Worm (Caenorhabditis elegans) whole organism, L2 larva: ENCODE data around the gene C17B7.5.
A peak's percentile ranks its signal among the peaks of the same experiment; 100 is the strongest.
"Not testable (repeated sequence)": the region's sequence is repeated elsewhere in the genome, so short reads cannot be mapped to it uniquely, and the experiment has no call there.

Source experiments
- C34F6.9 ChIP-seq: fragments of 150-350 bp; optimal IDR thresholded peaks from 2 replicates; lab custom pipeline; 2014; ENCODE audit warnings: missing biosample characterization, missing genetic modification characterization
- R02D3.7 ChIP-seq: fragments of 150-350 bp; optimal IDR thresholded peaks from 2 replicates; lab custom pipeline; 2014; ENCODE audit warnings: missing biosample characterization, missing genetic modification characterization
- ZK546.5 ChIP-seq: sonication (generic microtip); optimal IDR thresholded peaks from 2 replicates; lab custom pipeline; 2017; ENCODE audit warnings: missing biosample characterization, missing genetic modification characterization
- aly-2 ChIP-seq: fragments of 150-350 bp; optimal IDR thresholded peaks from 2 replicates; lab custom pipeline; 2014; ENCODE audit warnings: missing biosample characterization, missing genetic modification characterization
- ama-1 ChIP-seq: fragments of 150-350 bp; optimal IDR thresholded peaks from 2 replicates; lab custom pipeline; 2018; ENCODE audit warnings: inconsistent platforms
- blmp-1 ChIP-seq: sonication (generic microtip); optimal IDR thresholded peaks from 2 replicates; lab custom pipeline; 2017; ENCODE audit warnings: missing genetic modification characterization, mild to moderate bottlenecking, missing compliant biosample characterization, antibody characterized with exemption, moderate library complexity; ENCODE audit not compliant: insufficient read depth
- ceh-16 ChIP-seq: fragments of 150-350 bp; optimal IDR thresholded peaks from 2 replicates; lab custom pipeline; 2014; ENCODE audit warnings: missing biosample characterization, missing genetic modification characterization
- ceh-82 ChIP-seq: fragments of 150-350 bp; optimal IDR thresholded peaks from 2 replicates; lab custom pipeline; 2014; ENCODE audit warnings: missing biosample characterization, missing genetic modification characterization
- crh-2 ChIP-seq: sonication (generic microtip); optimal IDR thresholded peaks from 2 replicates; lab custom pipeline; 2017; ENCODE audit warnings: missing biosample characterization, missing genetic modification characterization
- egl-27 ChIP-seq: sonication (generic microtip); optimal IDR thresholded peaks from 3 replicates; lab custom pipeline; 2017; ENCODE audit warnings: missing biosample characterization, missing genetic modification reagents, missing genetic modification characterization
- elt-1 ChIP-seq: fragments of 150-350 bp; optimal IDR thresholded peaks from 2 replicates; lab custom pipeline; 2014; ENCODE audit warnings: missing biosample characterization, missing genetic modification characterization
- fos-1 ChIP-seq: fragments of 150-350 bp; optimal IDR thresholded peaks from 2 replicates; lab custom pipeline; 2014; ENCODE audit warnings: missing biosample characterization, missing genetic modification characterization
- gmeb-1 ChIP-seq: fragments of 150-350 bp; optimal IDR thresholded peaks from 2 replicates; lab custom pipeline; 2014; ENCODE audit warnings: missing biosample characterization, missing genetic modification characterization
- lin-11 ChIP-seq: fragments of 150-350 bp; sonication (generic microtip); optimal IDR thresholded peaks from 2 replicates; lab custom pipeline; 2014; ENCODE audit warnings: missing biosample characterization, missing genetic modification characterization, inconsistent platforms, mixed read lengths
- lin-39 ChIP-seq: fragments of 150-350 bp; optimal IDR thresholded peaks from 2 replicates; lab custom pipeline; 2014; ENCODE audit warnings: missing biosample characterization, missing genetic modification reagents, missing genetic modification characterization
- lsy-2 ChIP-seq, 2 experiments: fragments of 150-350 bp in 1 of 2; sonication (generic microtip) in 1 of 2; optimal IDR thresholded peaks; 2 replicates each; lab custom pipeline; 2014 to 2017; ENCODE audit warnings: missing biosample characterization in 2 of 2, missing genetic modification characterization in 2 of 2
- mdl-1 ChIP-seq, 2 experiments: fragments of 150-350 bp in 1 of 2; sonication (generic microtip) in 1 of 2; optimal IDR thresholded peaks; 2 replicates each; lab custom pipeline; 2017; ENCODE audit warnings: missing biosample characterization in 2 of 2, missing genetic modification characterization in 2 of 2
- nhr-11 ChIP-seq: fragments of 150-350 bp; optimal IDR thresholded peaks from 2 replicates; lab custom pipeline; 2014; ENCODE audit warnings: missing biosample characterization, missing genetic modification characterization
- nhr-12 ChIP-seq: fragments of 150-350 bp; optimal IDR thresholded peaks from 2 replicates; lab custom pipeline; 2014; ENCODE audit warnings: missing biosample characterization, missing genetic modification characterization
- nhr-21 ChIP-seq: fragments of 150-350 bp; optimal IDR thresholded peaks from 2 replicates; lab custom pipeline; 2014; ENCODE audit warnings: missing biosample characterization, missing genetic modification characterization
- nhr-23 ChIP-seq: fragments of 150-350 bp; optimal IDR thresholded peaks from 2 replicates; lab custom pipeline; 2014; ENCODE audit warnings: missing biosample characterization, missing genetic modification reagents, missing genetic modification characterization
- nhr-25 ChIP-seq: fragments of 150-350 bp; sonication (generic microtip); optimal IDR thresholded peaks from 3 replicates; lab custom pipeline; 2014; ENCODE audit warnings: missing biosample characterization, missing genetic modification characterization
- sem-4 ChIP-seq: fragments of 150-350 bp; optimal IDR thresholded peaks from 2 replicates; lab custom pipeline; 2014; ENCODE audit warnings: missing biosample characterization, missing genetic modification reagents, missing genetic modification characterization
- sma-9 ChIP-seq, 2 experiments: fragments of 150-350 bp in 1 of 2; sonication (generic microtip) in 1 of 2; optimal IDR thresholded peaks; 2 replicates each; lab custom pipeline; 2014 to 2016; ENCODE audit warnings: missing genetic modification characterization in 2 of 2, mild to moderate bottlenecking in 1 of 2, missing biosample characterization in 1 of 2, missing compliant biosample characterization in 1 of 2, missing genetic modification reagents in 1 of 2, moderate library complexity in 1 of 2
- unc-39 ChIP-seq: fragments of 150-350 bp; optimal IDR thresholded peaks from 2 replicates; lab custom pipeline; 2014; ENCODE audit warnings: missing biosample characterization, missing genetic modification characterization
- zag-1 ChIP-seq: fragments of 150-350 bp; optimal IDR thresholded peaks from 2 replicates; lab custom pipeline; 2014; ENCODE audit warnings: missing biosample characterization, missing genetic modification characterization

C17B7.5 gene

DNA sequence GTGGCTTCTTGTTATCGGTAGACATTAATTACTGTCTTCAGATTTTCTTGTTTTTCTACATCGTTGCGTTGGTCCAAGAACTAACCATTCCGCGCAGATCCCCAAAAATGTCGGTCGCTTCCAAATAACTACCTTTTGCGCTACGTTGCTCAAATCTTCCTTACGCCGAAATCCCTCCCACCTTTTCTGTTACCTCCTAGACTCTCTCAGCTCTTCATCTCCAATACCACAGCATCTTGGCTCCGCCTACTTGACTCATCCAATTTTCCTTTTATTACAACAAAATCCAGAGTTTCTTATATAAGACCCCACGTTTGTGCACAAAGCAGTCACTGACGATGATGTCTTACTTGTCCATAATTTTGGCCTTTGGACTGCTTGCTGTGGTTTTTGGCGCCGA lies 19.5 kb downstream of the C17B7.5 start, which contains the start of gene C17B7.12:
Gene C17B7.12 (plus strand): TSS at position 301 of the 400 bp plus-strand sequence.
- TF ChIP-seq nhr-12 (no peak), aly-2 (no peak), lsy-2 (tag; optimal IDR thresholded peaks at IDR 0.05; lab: Kevin White, UChicago) (no peak), ceh-16 (tag; lab: Kevin White, UChicago) (no peak)

DNA sequence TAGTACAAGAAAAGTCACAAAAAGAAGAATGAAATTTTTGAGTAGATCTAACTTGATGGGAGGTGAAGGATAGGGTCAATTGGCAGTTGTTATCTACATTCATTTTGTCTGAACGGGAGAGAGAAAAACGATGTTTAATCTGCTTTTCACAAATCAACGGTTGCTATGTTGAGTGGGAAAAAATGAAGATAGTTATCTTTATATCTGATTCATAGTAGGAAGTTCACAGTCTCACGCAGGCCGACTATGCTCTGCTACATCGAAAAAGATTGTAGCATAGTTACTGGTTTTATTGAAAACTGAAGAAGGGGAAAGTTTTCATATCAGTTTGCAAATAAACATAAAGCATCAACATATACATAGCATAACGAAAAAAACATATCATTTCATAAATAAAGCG lies 22.1 kb downstream of the C17B7.5 start:
- TF ChIP-seq ama-1 = no peak
- peak; percentile 2 for TF ChIP-seq elt-1 (tag; lab: Kevin White, UChicago)
- TF ChIP-seq sma-9 (GFP tag; optimal IDR thresholded peaks at IDR 0.05; lab: Kevin White, UChicago) = peak; percentile 23
- no peak for TF ChIP-seq sma-9 (tag; optimal IDR thresholded peaks at IDR 0.05; lab: Kevin White, UChicago)

DNA sequence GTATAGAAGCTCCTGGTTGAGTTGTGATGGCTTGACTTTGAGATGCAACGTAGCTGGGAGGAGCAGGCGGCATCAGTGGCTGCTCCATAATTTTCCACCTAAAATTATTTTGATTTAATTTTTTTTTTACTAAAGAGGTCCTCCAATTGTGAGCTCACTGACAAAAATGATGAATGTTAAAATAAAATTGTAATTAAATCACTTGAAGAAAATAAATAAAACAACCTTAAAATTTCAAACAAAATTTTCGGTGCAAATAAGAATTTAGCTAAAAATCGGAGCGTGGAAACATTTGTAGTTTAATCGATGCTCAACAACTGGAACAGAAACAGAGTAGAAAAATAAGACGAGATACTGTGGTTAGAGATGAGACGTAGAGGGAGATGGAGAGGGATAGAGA lies 23.7 kb downstream of the C17B7.5 start, which contains the start of gene scrm-3:
Gene scrm-3 (minus strand): TSS at position 101 of the 400 bp plus-strand sequence.
- TF ChIP-seq unc-39 (tag; lab: Kevin White, UChicago) (no peak), elt-1 (tag; lab: Kevin White, UChicago) (no peak), nhr-12 (no peak), gmeb-1 (tag; lab: Kevin White, UChicago) (no peak), fos-1 (no peak), nhr-21 (tag; lab: Kevin White, UChicago) (no peak)

DNA sequence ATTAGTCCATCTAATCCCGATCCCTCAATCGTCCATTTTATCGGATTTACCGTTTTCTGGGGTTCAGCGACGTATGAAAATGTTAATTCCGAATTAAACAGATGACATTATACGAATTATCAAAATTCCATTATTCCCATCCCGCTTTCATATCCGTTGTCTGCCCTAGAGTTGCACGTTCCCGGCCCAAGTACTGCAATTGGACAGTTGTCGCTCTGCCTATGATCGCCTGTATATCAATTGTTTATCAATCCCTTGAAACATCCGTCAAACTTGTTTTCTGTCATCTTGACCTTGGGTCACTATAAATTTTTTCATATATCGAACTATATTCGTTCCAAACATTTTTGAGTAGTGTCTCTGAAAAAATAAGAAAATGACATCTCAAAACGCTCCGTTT lies 24.8 kb downstream of the C17B7.5 start, which contains the start of gene C04E12.5:
Gene C04E12.5 (plus strand): TSS at position 301 of the 400 bp plus-strand sequence.
- no peak for TF ChIP-seq ceh-16 (tag; lab: Kevin White, UChicago)
- TF ChIP-seq nhr-23 (tag; lab: Kevin White, UChicago) = no peak
- TF ChIP-seq fos-1 = no peak
- no peak for TF ChIP-seq mdl-1 (tag; optimal IDR thresholded peaks at IDR 0.05; lab: Kevin White, UChicago)
- TF ChIP-seq, all 48 proteins: peak for 0

DNA sequence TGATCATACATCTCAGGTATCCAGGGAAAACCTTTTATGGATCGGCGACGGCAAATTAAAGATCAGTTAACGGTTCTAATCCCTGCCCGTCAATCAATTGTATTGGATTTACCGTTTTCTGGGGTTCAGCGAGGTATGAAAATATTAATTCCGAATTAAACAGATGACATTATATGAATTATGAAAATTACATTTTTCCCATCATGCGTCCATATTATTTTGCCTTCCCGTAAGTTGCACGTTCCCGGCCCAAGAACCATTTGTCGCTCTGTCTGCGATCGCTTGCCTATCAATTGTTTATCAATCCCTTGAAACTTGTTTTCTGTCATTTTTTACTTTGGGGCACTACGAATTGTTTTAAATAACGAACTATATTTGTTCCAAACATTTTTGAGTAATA lies 28.2 kb downstream of the C17B7.5 start:
- TF ChIP-seq ama-1 (no peak), nhr-25 (tag; lab: Kevin White, UChicago) (no peak), nhr-12 (no peak), nhr-11 (no peak), ZK546.5 (tag; lab: Kevin White, UChicago) (no peak), crh-2 (tag; lab: Kevin White, UChicago) (no peak)
- TF ChIP-seq, all 48 proteins: peak for 0

DNA sequence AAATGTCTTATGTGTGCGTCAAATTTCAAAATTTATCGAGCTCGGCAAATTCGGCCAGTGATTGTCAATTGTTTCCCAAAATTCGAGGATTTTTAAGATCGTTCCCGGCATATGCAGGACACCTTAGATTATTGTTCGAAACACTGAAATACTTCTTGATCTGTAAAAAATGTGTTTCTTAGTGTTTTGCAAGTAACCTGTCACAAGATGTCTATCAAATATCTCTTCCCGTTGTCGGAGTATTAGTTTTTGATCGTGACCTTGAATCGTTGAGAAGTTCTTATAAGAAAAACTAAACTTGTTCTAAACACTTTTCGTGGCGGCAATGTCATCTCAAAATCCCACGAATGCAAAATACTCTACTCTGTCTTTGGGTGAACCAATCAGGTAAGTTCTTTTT lies 29.0 kb downstream of the C17B7.5 start, which contains the start of gene C04E12.4:
Gene C04E12.4 (plus strand): TSS at position 301 of the 400 bp plus-strand sequence.
- TF ChIP-seq ceh-16 (tag; lab: Kevin White, UChicago) (no peak), R02D3.7 (no peak), lin-11 (no peak), lin-39 (tag; lab: Kevin White, UChicago) (no peak), gmeb-1 (tag; lab: Kevin White, UChicago) (no peak), ama-1 (no peak), ceh-82 (tag; lab: Kevin White, UChicago) (no peak), mdl-1 (tag; optimal IDR thresholded peaks at IDR 0.05; lab: Kevin White, UChicago) (no peak), unc-39 (tag; lab: Kevin White, UChicago) (no peak), sem-4 (tag; lab: Kevin White, UChicago) (no peak), egl-27 (tag; lab: Kevin White, UChicago) (no peak), elt-1 (tag; lab: Kevin White, UChicago) (no peak)

DNA sequence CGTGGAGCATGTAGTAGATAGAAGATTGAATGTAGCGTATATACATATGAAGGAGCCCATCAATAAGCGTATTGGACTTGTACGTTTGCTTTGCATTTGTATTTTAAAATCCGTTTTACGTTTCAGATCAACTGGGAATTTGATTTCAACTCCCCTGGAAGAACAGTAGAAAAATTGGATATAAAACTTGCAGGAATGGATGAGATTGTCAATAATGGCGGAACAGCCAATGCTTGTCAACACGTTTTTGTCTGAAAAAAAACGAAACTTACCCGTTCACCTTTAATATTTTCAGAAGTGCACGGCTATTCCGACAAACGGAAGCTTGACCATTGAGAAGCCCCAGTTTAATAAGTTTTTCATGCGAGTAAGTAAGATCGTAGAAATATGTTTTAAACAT lies 34.3 kb downstream of the C17B7.5 start, which contains the start of gene C04E12.2:
Gene C04E12.2 (plus strand): TSS at position 301 of the 400 bp plus-strand sequence.
- not testable (repeated sequence) for TF ChIP-seq mdl-1 (tag; optimal IDR thresholded peaks at IDR 0.05; lab: Kevin White, UChicago); C34F6.9 (tag; lab: Kevin White, UChicago); zag-1 (tag; lab: Kevin White, UChicago)

DNA sequence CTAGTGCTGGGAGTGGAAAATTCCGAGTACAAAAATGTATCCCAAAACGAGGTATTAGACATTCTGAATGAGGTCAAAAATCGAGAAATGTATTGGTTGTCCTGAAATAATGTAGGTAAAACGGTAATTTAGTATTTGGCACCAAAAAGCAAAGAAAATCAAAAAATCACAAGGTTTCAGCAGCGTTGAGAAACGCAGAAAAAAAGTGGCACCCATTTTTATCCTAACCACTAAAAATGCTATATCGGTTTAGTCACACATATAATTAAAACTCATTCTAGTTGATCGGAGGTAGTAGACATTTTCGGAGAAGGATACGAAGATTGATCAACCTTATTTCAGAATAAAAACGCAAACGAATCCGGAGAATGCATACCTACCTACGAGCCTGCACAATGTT lies 39.2 kb downstream of the C17B7.5 start, which contains the start of gene srx-121:
Gene srx-121 (minus strand): TSS at position 101 of the 400 bp plus-strand sequence.
- TF ChIP-seq egl-27 (tag; lab: Kevin White, UChicago) = no peak
- no peak for TF ChIP-seq C34F6.9 (tag; lab: Kevin White, UChicago)
- TF ChIP-seq blmp-1 (tag; lab: Kevin White, UChicago) = no peak
